ENCODE assay signal across 5 fruit fly cellular contexts in the genomic region with DNA sequence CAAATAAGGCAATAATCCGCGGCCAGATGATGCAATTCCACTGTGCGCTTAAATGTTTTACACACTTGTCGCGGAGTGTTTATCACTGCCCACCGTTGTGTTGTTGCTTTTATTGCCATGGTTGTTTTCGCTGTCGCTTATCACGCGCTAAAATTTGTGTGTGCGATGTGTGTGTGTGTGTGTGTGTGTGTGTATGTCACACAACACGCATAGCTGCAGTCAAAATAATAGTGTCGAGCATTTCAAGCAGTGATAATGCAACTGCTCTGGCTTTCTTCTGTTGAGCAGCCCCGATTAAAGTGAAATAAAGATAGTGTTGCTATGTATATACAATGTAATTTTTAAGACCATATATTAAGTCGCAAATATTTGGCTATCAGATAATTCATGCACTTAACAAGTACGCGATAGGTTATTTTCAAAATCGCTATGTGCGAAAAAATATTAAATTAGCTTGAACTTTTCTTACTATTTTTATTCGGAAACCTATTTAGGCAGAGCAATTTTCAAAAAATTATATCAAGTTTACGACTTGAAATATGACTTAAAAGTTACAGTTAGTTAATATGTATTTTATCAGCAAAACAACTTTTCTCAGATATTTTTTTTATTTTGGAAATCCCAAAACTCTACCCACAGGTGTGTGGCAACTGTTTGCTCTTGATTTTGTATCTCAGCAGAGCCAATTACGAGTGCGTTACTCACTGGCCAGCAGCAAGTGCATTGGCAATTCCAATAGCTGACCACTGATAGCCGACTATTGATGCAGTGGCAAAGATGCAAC.
A peak's percentile ranks its signal among the peaks of the same experiment; 100 is the strongest.
TF ChIP-seq lines count a peak whose summit lies in the region.

No protein-coding gene starts in this region.

- no peak for TF ChIP-seq CTCF in whole organism, embryonic (GFP tag; optimal IDR thresholded peaks at IDR 0.05; lab: Kevin White, UChicago)

TF ChIP-seq in whole organism, adult, 20 proteins besides CTCF, POLR2A, EP300 and RAD21 (continues in another document):
- TF ChIP-seq CG11617 (GFP tag; optimal IDR thresholded peaks at IDR 0.05; lab: Kevin White, UChicago) (peak; percentile 6), pad (GFP tag; optimal IDR thresholded peaks at IDR 0.05; lab: Kevin White, UChicago) (peak; percentile 20), CG33017 (tag; optimal IDR thresholded peaks at IDR 0.05; lab: Kevin White, UChicago) (no peak), CG7101 (tag; optimal IDR thresholded peaks at IDR 0.05; lab: Kevin White, UChicago) (peak; percentile 41), cnc (optimal IDR thresholded peaks at IDR 0.05; lab: Kevin White, UChicago) (no peak), tj (GFP tag; optimal IDR thresholded peaks at IDR 0.05; lab: Kevin White, UChicago) (no peak), Crg-1 (GFP tag; optimal IDR thresholded peaks at IDR 0.05; lab: Kevin White, UChicago) (no peak), CG5204 (GFP tag; optimal IDR thresholded peaks at IDR 0.05; lab: Kevin White, UChicago) (peak; percentile 50), ovo (GFP tag; optimal IDR thresholded peaks at IDR 0.05; lab: Kevin White, UChicago) (no peak), Hr96 (GFP tag; optimal IDR thresholded peaks at IDR 0.05; lab: Kevin White, UChicago) (peak; percentile 25), CG1620 (GFP tag; optimal IDR thresholded peaks at IDR 0.05; lab: Kevin White, UChicago) (no peak), Clk (GFP tag; optimal IDR thresholded peaks at IDR 0.05; lab: Kevin White, UChicago) (no peak), CG12768 (GFP tag; optimal IDR thresholded peaks at IDR 0.05; lab: Kevin White, UChicago) (no peak), toe (GFP tag; optimal IDR thresholded peaks at IDR 0.05; lab: Kevin White, UChicago) (no peak), Mnt (GFP tag; optimal IDR thresholded peaks at IDR 0.05; lab: Kevin White, UChicago) (no peak), CG14711 (tag; optimal IDR thresholded peaks at IDR 0.05; lab: Kevin White, UChicago) (peak; percentile 18), CG7045 (GFP tag; optimal IDR thresholded peaks at IDR 0.05; lab: Kevin White, UChicago) (peak; percentile 11)

TF ChIP-seq in whole organism, embryonic, 481 proteins besides CTCF, POLR2A, EP300 and RAD21 (continues in another document):
- peak; percentile 17; the same call in 1 of the 2 replicates for TF ChIP-seq wdn (GFP tag; IDR thresholded peaks at IDR 0.05; lab: Robert Waterston, UW)
- 0 out of 2 replicates have a peak, but pooled peaks have one; percentile 25 for TF ChIP-seq gsb (GFP tag; IDR thresholded peaks at IDR 0.05; lab: Robert Waterston, UW)
- TF ChIP-seq Ada2b (GFP tag; IDR thresholded peaks at IDR 0.05; lab: Robert Waterston, UW): no peak
- TF ChIP-seq gem (tag; optimal IDR thresholded peaks at IDR 0.05; lab: Kevin White, UChicago): peak; percentile 54
- TF ChIP-seq CG15269 (tag; optimal IDR thresholded peaks at IDR 0.05; lab: Kevin White, UChicago): peak; percentile 68
- TF ChIP-seq Hey (tag; optimal IDR thresholded peaks at IDR 0.05; lab: Kevin White, UChicago): no peak
- TF ChIP-seq CG8924 (tag; optimal IDR thresholded peaks at IDR 0.05; lab: Kevin White, UChicago): peak; percentile 55
- no peak for TF ChIP-seq CG31388 (GFP tag; optimal IDR thresholded peaks at IDR 0.05; lab: Kevin White, UChicago)
- peak; percentile 20 for TF ChIP-seq Ets65A (GFP tag; lab: Kevin White, UChicago)
- TF ChIP-seq sob (GFP tag; IDR thresholded peaks at IDR 0.05; lab: Robert Waterston, UW): peak; percentile 40; the same call in 1 of the 2 replicates
- TF ChIP-seq dpn (GFP tag; optimal IDR thresholded peaks at IDR 0.05; lab: Kevin White, UChicago): peak; percentile 41 to 61
- TF ChIP-seq CG15073 (GFP tag; optimal IDR thresholded peaks at IDR 0.05; lab: Kevin White, UChicago): no peak
- no peak for TF ChIP-seq CG1233 (GFP tag; optimal IDR thresholded peaks at IDR 0.05; lab: Kevin White, UChicago)
- no peak for TF ChIP-seq fru (optimal IDR thresholded peaks at IDR 0.05; lab: Kevin White, UChicago)
- TF ChIP-seq row (GFP tag; IDR thresholded peaks at IDR 0.05; lab: Robert Waterston, UW): peak; percentile 49; the same call in 2 of the 3 replicates
- TF ChIP-seq CG2120 (GFP tag; optimal IDR thresholded peaks at IDR 0.05; lab: Kevin White, UChicago): peak; percentile 56

TF ChIP-seq in whole organism, prepupa, 60 proteins besides CTCF, POLR2A, EP300 and RAD21 (continues in another document):
- TF ChIP-seq CG16779 (tag; optimal IDR thresholded peaks at IDR 0.05; lab: Kevin White, UChicago) (peak; percentile 8), fd59A (GFP tag; optimal IDR thresholded peaks at IDR 0.05; lab: Kevin White, UChicago) (peak; percentile 39), Blimp-1 (GFP tag; optimal IDR thresholded peaks at IDR 0.05; lab: Kevin White, UChicago) (no peak), CG1621 (tag; optimal IDR thresholded peaks at IDR 0.05; lab: Kevin White, UChicago) (peak; percentile 0), svp (GFP tag; lab: Kevin White, UChicago) (peak; percentile 82), OdsH (GFP tag; optimal IDR thresholded peaks at IDR 0.05; lab: Kevin White, UChicago) (peak; percentile 17), CG6854 (GFP tag; optimal IDR thresholded peaks at IDR 0.05; lab: Kevin White, UChicago) (no peak), Hr4 (GFP tag; optimal IDR thresholded peaks at IDR 0.05; lab: Kevin White, UChicago) (peak; percentile 51), CG6792 (GFP tag; optimal IDR thresholded peaks at IDR 0.05; lab: Kevin White, UChicago) (peak; percentile 42), CG8319 (GFP tag; optimal IDR thresholded peaks at IDR 0.05; lab: Kevin White, UChicago) (peak; percentile 3), achi (GFP tag; optimal IDR thresholded peaks at IDR 0.05; lab: Kevin White, UChicago) (peak; percentile 39), Met (GFP tag; optimal IDR thresholded peaks at IDR 0.05; lab: Kevin White, UChicago) (peak; percentile 59), CG8119 (GFP tag; IDR thresholded peaks at IDR 0.05; lab: Robert Waterston, UW) (no peak), CG31627 (GFP tag; optimal IDR thresholded peaks at IDR 0.05; lab: Kevin White, UChicago) (peak; percentile 62), CG3032 (tag; optimal IDR thresholded peaks at IDR 0.05; lab: Kevin White, UChicago) (peak; percentile 26), CG34406 (GFP tag; optimal IDR thresholded peaks at IDR 0.05; lab: Kevin White, UChicago) (peak; percentile 35), salr (GFP tag; optimal IDR thresholded peaks at IDR 0.05; lab: Kevin White, UChicago) (peak in 1 of 2 experiments; percentile 14)

TF ChIP-seq in whole organism, pupa, 21 proteins besides CTCF, POLR2A, EP300 and RAD21:
- TF ChIP-seq CG12605 (GFP tag; IDR thresholded peaks at IDR 0.05; lab: Robert Waterston, UW) (no peak), CG8159 (tag; optimal IDR thresholded peaks at IDR 0.05; lab: Kevin White, UChicago) (peak; percentile 54), fd96Ca (GFP tag; IDR thresholded peaks at IDR 0.05; lab: Robert Waterston, UW) (0 out of 3 replicates have a peak, but pooled peaks have one; percentile 37), CG9948 (tag; optimal IDR thresholded peaks at IDR 0.05; lab: Kevin White, UChicago) (no peak), CG32121 (GFP tag; IDR thresholded peaks at IDR 0.05; lab: Robert Waterston, UW) (peak; percentile 40; the same call in 1 of the 2 replicates), CG14655 (GFP tag; optimal IDR thresholded peaks at IDR 0.05; lab: Kevin White, UChicago) (peak; percentile 52), CG15710 (tag; optimal IDR thresholded peaks at IDR 0.05; lab: Kevin White, UChicago) (peak; percentile 39), Snoo (tag; optimal IDR thresholded peaks at IDR 0.05; lab: Kevin White, UChicago) (peak; percentile 45), CG34367 (tag; optimal IDR thresholded peaks at IDR 0.05; lab: Kevin White, UChicago) (no peak)

TF ChIP-seq in whole organism, wandering third instar larva, 38 proteins besides CTCF, POLR2A, EP300 and RAD21:
- TF ChIP-seq Sp1 (GFP tag; optimal IDR thresholded peaks at IDR 0.05; lab: Kevin White, UChicago) (peak; percentile 66), N (GFP tag; optimal IDR thresholded peaks at IDR 0.05; lab: Kevin White, UChicago) (no peak), dmrt93B (GFP tag; optimal IDR thresholded peaks at IDR 0.05; lab: Kevin White, UChicago) (peak; percentile 52), jim (GFP tag; optimal IDR thresholded peaks at IDR 0.05; lab: Kevin White, UChicago) (no peak), HLH106 (tag; optimal IDR thresholded peaks at IDR 0.05; lab: Kevin White, UChicago) (peak; percentile 58), pan (optimal IDR thresholded peaks at IDR 0.05; lab: Kevin White, UChicago) (no peak), tai (GFP tag; optimal IDR thresholded peaks at IDR 0.05; lab: Kevin White, UChicago) (no peak), br (GFP tag; optimal IDR thresholded peaks at IDR 0.05; lab: Kevin White, UChicago) (peak; percentile 13), foxo (GFP tag; optimal IDR thresholded peaks at IDR 0.05; lab: Kevin White, UChicago) (peak in 1 of 2 experiments; percentile 68), usp (GFP tag; optimal IDR thresholded peaks at IDR 0.05; lab: Kevin White, UChicago) (no peak), Hr78 (GFP tag; optimal IDR thresholded peaks at IDR 0.05; lab: Kevin White, UChicago) (no peak), Dfd (GFP tag; optimal IDR thresholded peaks at IDR 0.05; lab: Kevin White, UChicago) (peak; percentile 5), fru (GFP tag; optimal IDR thresholded peaks at IDR 0.05; lab: Kevin White, UChicago) (peak; percentile 48), CG9705 (GFP tag; optimal IDR thresholded peaks at IDR 0.05; lab: Kevin White, UChicago) (no peak), ey (GFP tag; optimal IDR thresholded peaks at IDR 0.05; lab: Kevin White, UChicago) (peak; percentile 17), Rel (GFP tag; optimal IDR thresholded peaks at IDR 0.05; lab: Kevin White, UChicago) (no peak), Rel (tag; optimal IDR thresholded peaks at IDR 0.05; lab: Kevin White, UChicago) (peak; percentile 30), h (GFP tag; optimal IDR thresholded peaks at IDR 0.05; lab: Kevin White, UChicago) (peak; percentile 57)
